Fruit fly (Drosophila melanogaster): ENCODE data around the gene CG10738.

- TF ChIP-seq achi (GFP tag; optimal IDR thresholded peaks at IDR 0.05) = no peak
- no peak for TF ChIP-seq CG7368 (GFP tag; optimal IDR thresholded peaks at IDR 0.05)
- TF ChIP-seq CG32006 (GFP tag; optimal IDR thresholded peaks at IDR 0.05) = no peak
- TF ChIP-seq Smox (GFP tag; optimal IDR thresholded peaks at IDR 0.05) = no peak
- no peak for TF ChIP-seq topi (GFP tag; optimal IDR thresholded peaks at IDR 0.05)
- no peak for TF ChIP-seq CG10631 (GFP tag; optimal IDR thresholded peaks at IDR 0.05)
- no peak for TF ChIP-seq dsx (GFP tag; optimal IDR thresholded peaks at IDR 0.05; ENCODE audit: poor library complexity, severe bottlenecking)
- TF ChIP-seq CG6276 (GFP tag; optimal IDR thresholded peaks at IDR 0.05) = no peak
- no peak for TF ChIP-seq CG11902 (GFP tag; optimal IDR thresholded peaks at IDR 0.05)
- TF ChIP-seq acj6 (GFP tag; optimal IDR thresholded peaks at IDR 0.05) = no peak
These were observed 6.6 kb downstream of the CG10738 start, which contains the start of gene CG10116 for dm6 chr3L:13457133-13457532.
